Worm (Caenorhabditis elegans): ENCODE measurements around the gene C29E4.15.
A peak's percentile ranks its signal among the peaks of the same experiment; 100 is the strongest.

The C29E4.15 gene

DNA sequence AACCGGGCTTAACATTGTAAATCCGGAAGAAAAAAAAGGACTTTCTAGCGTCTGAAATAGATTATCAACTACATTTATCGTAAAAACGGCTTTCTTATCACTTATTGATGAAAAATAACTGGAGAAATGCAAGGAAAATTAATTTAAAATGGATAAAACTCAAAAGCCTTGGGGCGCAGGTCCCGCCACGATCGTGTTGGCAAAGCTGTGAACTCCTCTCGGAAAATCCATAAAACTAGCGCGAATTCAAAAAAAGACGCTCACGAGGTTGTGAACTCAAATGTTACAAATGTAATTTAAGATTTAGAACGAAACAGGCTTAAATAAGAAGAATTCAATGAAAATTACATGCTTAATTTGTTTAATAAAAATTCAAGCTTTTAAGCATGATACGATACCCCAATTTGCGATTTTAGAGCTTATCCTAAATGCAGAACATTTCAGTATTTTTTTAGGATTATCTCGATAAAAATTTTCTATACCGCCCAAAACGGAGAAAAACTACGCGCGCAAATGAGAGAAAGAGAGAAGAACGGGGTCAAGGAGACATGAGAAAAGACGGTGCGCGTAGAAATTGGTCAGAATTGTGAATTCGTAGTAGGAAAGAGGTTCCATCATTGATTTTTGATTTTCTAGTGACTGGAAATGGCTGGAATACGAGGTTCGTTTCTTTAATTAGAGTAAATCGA is at the start of gene C29E4.15:
C29E4.15 (plus strand) TSS at position 547 of the 689 bp plus-strand sequence.
- TF ChIP-seq W03F9.2 (tag; optimal IDR thresholded peaks at IDR 0.05) (no peak), dao-5 (tag; optimal IDR thresholded peaks at IDR 0.05) (no peak), him-1 (tag; optimal IDR thresholded peaks at IDR 0.05) (no peak)

ce11 chrIII:7903427-7903826 is 49.0 kb upstream of the C29E4.15 start:
- TF ChIP-seq dao-5 (tag; optimal IDR thresholded peaks at IDR 0.05) (no peak), him-1 (tag; optimal IDR thresholded peaks at IDR 0.05) (no peak)

- no peak for TF ChIP-seq dao-5 (tag; optimal IDR thresholded peaks at IDR 0.05)
- TF ChIP-seq him-1 (tag; optimal IDR thresholded peaks at IDR 0.05), result no peak
These were observed 44.9 kb upstream of the C29E4.15 start, which contains the start of gene pcp-5 for ce11 chrIII:7907515-7907914. pcp-5 (minus strand) TSS chrIII:7907615.

ce11 chrIII:7909263-7909662 is 43.2 kb upstream of the C29E4.15 start, which contains the start of gene ZK688.1:
ZK688.1 (plus strand) TSS chrIII:7909563.
- no peak for TF ChIP-seq him-1 (tag; optimal IDR thresholded peaks at IDR 0.05)
- TF ChIP-seq W03F9.2 (tag; optimal IDR thresholded peaks at IDR 0.05), result no peak
- no peak for TF ChIP-seq dao-5 (tag; optimal IDR thresholded peaks at IDR 0.05)

ce11 chrIII:7911621-7912020 is 40.8 kb upstream of the C29E4.15 start, which contains the start of gene ZK688.7:
ZK688.7 (minus strand) TSS chrIII:7911634.
- TF ChIP-seq W03F9.2 (tag; optimal IDR thresholded peaks at IDR 0.05), result no peak
- no peak for TF ChIP-seq him-1 (tag; optimal IDR thresholded peaks at IDR 0.05)

DNA sequence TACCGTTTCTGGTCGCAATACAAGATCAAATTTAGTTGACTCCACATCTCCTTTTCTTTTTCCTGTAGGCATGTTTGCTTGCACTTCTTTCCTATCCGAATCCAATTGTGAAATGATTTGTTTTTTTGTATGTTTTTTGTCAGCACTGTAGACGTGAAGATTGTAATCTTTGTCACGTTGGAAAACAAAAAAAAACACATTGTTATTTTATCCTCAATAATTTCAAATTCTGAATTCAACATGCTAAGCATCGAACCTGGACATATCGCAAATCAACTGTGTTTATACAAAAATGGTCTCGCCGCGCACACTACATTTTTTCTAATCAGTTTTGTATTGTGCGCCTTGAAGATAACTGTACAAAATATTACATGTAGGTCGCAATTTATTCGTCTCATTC is 38.9 kb upstream of the C29E4.15 start, which contains the start of gene ZK688.12:
ZK688.12 (minus strand) TSS at position 101 of the 400 bp plus-strand sequence.
- TF ChIP-seq dao-5 (tag; optimal IDR thresholded peaks at IDR 0.05), result no peak
- TF ChIP-seq W03F9.2 (tag; optimal IDR thresholded peaks at IDR 0.05), result no peak
- no peak for TF ChIP-seq him-1 (tag; optimal IDR thresholded peaks at IDR 0.05)

DNA sequence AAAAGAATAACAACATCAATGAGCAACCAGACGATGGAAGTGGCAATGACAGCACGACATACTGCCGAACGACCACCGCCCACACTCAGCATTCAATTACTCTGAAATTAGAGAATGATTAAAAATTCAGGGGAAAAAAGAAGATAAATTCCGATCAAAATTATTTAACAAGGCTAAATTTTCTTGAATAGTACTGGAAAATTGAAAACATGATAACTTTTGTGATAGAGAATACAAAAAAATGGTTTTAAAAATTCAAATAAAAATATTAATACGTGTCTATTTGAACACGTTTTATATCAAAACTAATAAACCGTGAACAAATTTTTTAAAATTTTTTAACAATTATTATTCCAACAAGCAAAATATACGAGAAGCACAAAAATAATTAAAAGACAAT is 34.8 kb upstream of the C29E4.15 start, which contains the start of gene gly-3:
gly-3 (minus strand) TSS at position 101 of the 400 bp plus-strand sequence.
- TF ChIP-seq him-1 (tag; optimal IDR thresholded peaks at IDR 0.05), result no peak

DNA sequence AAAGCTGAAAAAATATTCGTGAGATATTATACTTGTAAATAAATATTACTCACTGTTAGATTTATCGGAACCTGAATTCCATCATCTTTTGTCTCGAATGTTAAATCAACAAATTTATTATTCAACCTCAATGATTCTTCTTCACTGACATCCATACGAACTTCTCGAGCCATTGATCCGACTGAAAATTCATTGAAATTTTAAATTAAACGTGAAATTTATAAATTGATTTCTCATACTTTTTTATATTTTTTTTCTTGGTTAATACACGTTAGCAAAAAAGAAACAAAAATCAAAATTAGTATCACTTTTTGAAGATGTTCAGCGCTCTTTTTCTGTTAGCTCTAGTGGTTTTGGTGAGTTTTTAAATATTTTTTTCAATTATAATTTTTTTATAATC is 32.6 kb upstream of the C29E4.15 start, which contains the start of gene C29E4.14:
C29E4.14 (plus strand) TSS at position 301 of the 400 bp plus-strand sequence.
- TF ChIP-seq him-1 (tag; optimal IDR thresholded peaks at IDR 0.05) (no peak), dao-5 (tag; optimal IDR thresholded peaks at IDR 0.05) (no peak), W03F9.2 (tag; optimal IDR thresholded peaks at IDR 0.05) (no peak)

DNA sequence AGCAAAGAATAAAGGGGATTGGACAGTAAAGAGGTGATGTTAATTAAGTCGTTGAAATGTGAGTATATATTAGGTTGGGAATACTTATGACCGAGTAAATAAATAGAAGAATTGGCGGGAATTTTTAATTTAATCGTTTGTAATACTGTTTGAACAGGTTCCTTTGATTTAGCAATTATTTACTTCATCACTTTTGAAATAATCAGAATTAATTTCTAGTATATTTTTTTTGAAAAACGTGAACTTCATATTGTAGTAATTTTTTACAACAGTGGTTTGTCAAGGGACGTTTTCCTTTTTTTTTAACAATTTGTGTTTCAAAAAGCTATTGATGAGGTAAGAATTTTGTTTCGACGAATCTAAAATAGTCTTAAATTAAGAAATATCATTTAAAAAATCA is 30.2 kb upstream of the C29E4.15 start, which contains the start of gene C29E4.17:
C29E4.17 (plus strand) TSS at position 301 of the 400 bp plus-strand sequence.
- TF ChIP-seq dao-5 (tag; optimal IDR thresholded peaks at IDR 0.05), result no peak

DNA sequence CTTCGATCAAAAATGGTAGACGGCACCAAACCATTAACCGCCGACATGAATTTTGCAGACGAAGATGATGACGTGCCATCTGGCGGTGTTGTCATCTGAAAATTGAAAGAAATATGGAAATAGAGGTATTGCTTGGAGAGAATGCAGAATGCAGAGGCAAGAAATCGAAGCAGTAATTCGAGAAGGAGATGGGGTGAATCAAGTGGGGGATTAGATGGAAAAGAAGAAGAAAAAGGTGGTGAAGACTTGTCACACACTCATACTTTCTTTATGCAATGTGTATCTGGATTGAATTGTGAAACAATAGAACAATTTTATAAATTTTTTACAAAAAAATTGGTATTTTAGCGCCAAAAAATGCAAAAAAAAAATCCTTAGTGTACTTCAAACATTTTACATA is 27.6 kb upstream of the C29E4.15 start, which contains the start of gene tag-250:
tag-250 (minus strand) TSS at position 101 of the 400 bp plus-strand sequence.
- no peak for TF ChIP-seq dao-5 (tag; optimal IDR thresholded peaks at IDR 0.05)

- no peak for TF ChIP-seq dao-5 (tag; optimal IDR thresholded peaks at IDR 0.05)
- no peak for TF ChIP-seq W03F9.2 (tag; optimal IDR thresholded peaks at IDR 0.05)
- TF ChIP-seq him-1 (tag; optimal IDR thresholded peaks at IDR 0.05), result no peak
These were observed 26.5 kb upstream of the C29E4.15 start for ce11 chrIII:7925968-7926367.

- TF ChIP-seq dao-5 (tag; optimal IDR thresholded peaks at IDR 0.05), result no peak
- TF ChIP-seq W03F9.2 (tag; optimal IDR thresholded peaks at IDR 0.05), result peak; percentile 53
- TF ChIP-seq him-1 (tag; optimal IDR thresholded peaks at IDR 0.05), result no peak
These were observed 23.8 kb upstream of the C29E4.15 start, which contains the start of the genes C29E4.13 and npp-15 for ce11 chrIII:7928549-7929129. C29E4.13 (minus strand) TSS chrIII:7928717. npp-15 (plus strand) TSS chrIII:7929043.

DNA sequence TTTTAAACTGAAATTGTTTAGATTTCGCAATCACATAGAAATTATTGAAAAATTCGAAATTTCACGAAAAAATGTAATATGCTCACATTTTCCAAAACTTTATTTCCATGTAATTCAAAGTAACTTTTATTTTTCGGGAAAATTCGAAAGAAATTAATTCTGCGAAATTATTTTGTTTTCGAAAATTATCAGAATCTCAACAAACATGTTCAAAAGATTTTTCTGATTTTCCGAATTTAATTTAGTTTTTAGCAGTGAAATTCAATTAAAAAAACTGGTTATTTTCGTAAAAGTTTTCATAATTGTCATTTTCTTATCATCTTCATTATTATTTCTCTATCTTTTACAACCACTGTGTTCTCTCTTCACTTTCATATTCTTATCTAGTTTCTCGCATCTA is 19.2 kb upstream of the C29E4.15 start, which contains the start of gene ran-2:
ran-2 (plus strand) TSS at position 301 of the 400 bp plus-strand sequence.
- TF ChIP-seq dao-5 (tag; optimal IDR thresholded peaks at IDR 0.05) (no peak), him-1 (tag; optimal IDR thresholded peaks at IDR 0.05) (no peak), W03F9.2 (tag; optimal IDR thresholded peaks at IDR 0.05) (no peak)

ce11 chrIII:7937548-7937947 is 14.9 kb upstream of the C29E4.15 start, which contains the start of gene C29E4.10:
C29E4.10 (plus strand) TSS chrIII:7937848.
- TF ChIP-seq W03F9.2 (tag; optimal IDR thresholded peaks at IDR 0.05), result no peak
- TF ChIP-seq dao-5 (tag; optimal IDR thresholded peaks at IDR 0.05), result no peak
- TF ChIP-seq him-1 (tag; optimal IDR thresholded peaks at IDR 0.05), result no peak
